Fruit fly (Drosophila melanogaster) whole organism, pupa: ENCODE results near the gene PolD2.

Source experiments
- CG14655 ChIP-seq: fragments of 200-800 bp; sonication (Bioruptor generic); optimal IDR thresholded peaks from 3 replicates; lab custom pipeline; 2017; ENCODE audit warnings: mild to moderate bottlenecking, missing biosample characterization, missing genetic modification reagents, missing genetic modification characterization
- EcR ChIP-seq: fragments of 200-800 bp; sonication (Bioruptor generic); optimal IDR thresholded peaks from 3 replicates; lab custom pipeline; 2019; ENCODE audit warnings: missing biosample characterization, missing genetic modification characterization, mild to moderate bottlenecking, moderate library complexity, missing genetic modification reagents
- Snoo ChIP-seq: fragments of 200-800 bp; sonication (Bioruptor generic); optimal IDR thresholded peaks from 3 replicates; lab custom pipeline; 2017; ENCODE audit warnings: missing biosample characterization, mild to moderate bottlenecking, missing genetic modification characterization, inconsistent platforms

dm6 chr3L:1774713-1775648 lies at the start of gene PolD2, which contains the start of gene CG13933:
- TF ChIP-seq Snoo = no peak
- no peak for TF ChIP-seq CG14655 (GFP tag; lab: Kevin White, UChicago)
- TF ChIP-seq EcR (GFP tag; lab: Kevin White, UChicago) = no peak
